Worm (Caenorhabditis elegans) whole organism, L4 larva: Measurements from ENCODE around the gene hlh-31.

ENCODE experiments used
- ama-1 ChIP-seq: fragments of 150-350 bp; optimal IDR thresholded peaks from 2 replicates; lab custom pipeline; 2014; ENCODE audit warnings: inconsistent platforms, mixed read lengths
- ces-1 ChIP-seq: fragments of 150-350 bp; sonication (generic microtip); optimal IDR thresholded peaks from 4 replicates; lab custom pipeline; 2014; ENCODE audit warnings: missing biosample characterization, missing genetic modification reagents, missing genetic modification characterization
- daf-8 ChIP-seq: fragments of 200-800 bp; sonication (Bioruptor generic); IDR thresholded peaks from 2 replicates; pipeline ENCODE4 v1.3.6; 2022; ENCODE audit warnings: missing genetic modification characterization, missing compliant biosample characterization
- lin-15B ChIP-seq: fragments of 150-350 bp; sonication (generic microtip); optimal IDR thresholded peaks from 3 replicates; lab custom pipeline; 2014; ENCODE audit warnings: missing biosample characterization, missing genetic modification characterization
- lin-39 ChIP-seq: fragments of 150-350 bp; optimal IDR thresholded peaks from 2 replicates; lab custom pipeline; 2014; ENCODE audit warnings: missing biosample characterization, missing genetic modification reagents, missing genetic modification characterization
- lir-3 ChIP-seq: sonication (generic microtip); optimal IDR thresholded peaks from 2 replicates; lab custom pipeline; 2016; ENCODE audit warnings: mild to moderate bottlenecking, missing genetic modification characterization, missing compliant biosample characterization
- mdl-1 ChIP-seq, 2 experiments: fragments of 150-350 bp in 1 of 2; sonication (generic microtip) in 1 of 2; optimal IDR thresholded peaks; 2 replicates each; lab custom pipeline; 2014 to 2017; ENCODE audit warnings: missing biosample characterization in 2 of 2, missing genetic modification characterization in 2 of 2
- mxl-3 ChIP-seq: fragments of 200-800 bp; sonication (Bioruptor generic); optimal IDR thresholded peaks from 2 replicates; lab custom pipeline; 2018; ENCODE audit warnings: mild to moderate bottlenecking, missing genetic modification characterization, missing compliant biosample characterization
- nhr-28 ChIP-seq: fragments of 150-350 bp; optimal IDR thresholded peaks from 2 replicates; lab custom pipeline; 2014; ENCODE audit warnings: missing biosample characterization, missing genetic modification characterization
- skn-1 ChIP-seq: fragments of 150-350 bp; optimal IDR thresholded peaks from 2 replicates; lab custom pipeline; 2014; ENCODE audit warnings: missing biosample characterization, missing genetic modification characterization

- TF ChIP-seq skn-1 (tag; lab: Kevin White, UChicago), result no peak
- TF ChIP-seq lin-39 (tag; lab: Kevin White, UChicago), result no peak
- TF ChIP-seq lin-15B (tag; lab: Kevin White, UChicago), result no peak
- no peak for TF ChIP-seq nhr-28 (tag; lab: Kevin White, UChicago)
- TF ChIP-seq ces-1, result no peak
- TF ChIP-seq mxl-3 (GFP tag; lab: Kevin White, UChicago), result no peak
- no peak for TF ChIP-seq mdl-1 (tag; optimal IDR thresholded peaks at IDR 0.05; lab: Kevin White, UChicago)
- TF ChIP-seq ama-1 (lab: Kevin White, UChicago), result no peak
- no peak for TF ChIP-seq lir-3 (tag; lab: Kevin White, UChicago)
- no peak for TF ChIP-seq daf-8 (GFP tag; lab: Robert Waterston, UW)
These were observed 23.2 kb downstream of the hlh-31 start, which contains the start of gene clec-191 for ce11 chrIV:16280614-16281013.
